Worm (Caenorhabditis elegans): ENCODE data around the gene mcm-10.
A peak's percentile ranks its signal among the peaks of the same experiment; 100 is the strongest.

mcm-10 gene

ce11 chrIII:11352840-11353239, 35.5 kb downstream of the mcm-10 start (continued):
- TF ChIP-seq unc-86 (tag; optimal IDR thresholded peaks at IDR 0.05) (no peak), ceh-63 (GFP tag; optimal IDR thresholded peaks at IDR 0.05) (no peak), blmp-1 (tag; optimal IDR thresholded peaks at IDR 0.05) (no peak), dpl-1 (GFP tag; optimal IDR thresholded peaks at IDR 0.05) (peak in 1 of 3 experiments; percentile 7), elt-2 (tag; optimal IDR thresholded peaks at IDR 0.05) (peak; percentile 11), hlh-4 (tag; optimal IDR thresholded peaks at IDR 0.05) (no peak), swsn-7 (tag; optimal IDR thresholded peaks at IDR 0.05) (no peak), lin-14 (GFP tag; optimal IDR thresholded peaks at IDR 0.05) (peak; percentile 23), snu-23 (GFP tag; optimal IDR thresholded peaks at IDR 0.05) (peak; percentile 52), fkh-4 (tag; optimal IDR thresholded peaks at IDR 0.05; ENCODE audit: borderline replicate concordance) (no peak), unc-130 (tag; optimal IDR thresholded peaks at IDR 0.05) (peak; percentile 8), hlh-17 (GFP tag; optimal IDR thresholded peaks at IDR 0.05; ENCODE audit: borderline replicate concordance) (no peak), nhr-19 (GFP tag; conservative IDR thresholded peaks at IDR 0.05) (peak; percentile 45), zag-1 (tag; optimal IDR thresholded peaks at IDR 0.05) (no peak), ztf-11 (tag; optimal IDR thresholded peaks at IDR 0.05) (no peak)

- TF ChIP-seq nhr-47 (tag; optimal IDR thresholded peaks at IDR 0.05): peak; percentile 34
- no peak for TF ChIP-seq hlh-17 (GFP tag; optimal IDR thresholded peaks at IDR 0.05; ENCODE audit: borderline replicate concordance)
- TF ChIP-seq rnt-1 (tag; optimal IDR thresholded peaks at IDR 0.05): peak; percentile 83
- TF ChIP-seq xbp-1 (tag; optimal IDR thresholded peaks at IDR 0.05): peak; percentile 18
- TF ChIP-seq irx-1 (tag; optimal IDR thresholded peaks at IDR 0.05): peak; percentile 16
- no peak for TF ChIP-seq fos-1 (tag; optimal IDR thresholded peaks at IDR 0.05)
- TF ChIP-seq lsy-2 (tag; optimal IDR thresholded peaks at IDR 0.05): peak in 1 of 2 experiments; percentile 20
- TF ChIP-seq hpl-2 (GFP tag; optimal IDR thresholded peaks at IDR 0.05): peak; percentile 11
- no peak for TF ChIP-seq elt-2 (tag; optimal IDR thresholded peaks at IDR 0.05)
- peak; percentile 17 for TF ChIP-seq C16A3.4 (tag; optimal IDR thresholded peaks at IDR 0.05)
- TF ChIP-seq dsc-1 (tag; optimal IDR thresholded peaks at IDR 0.05): peak; percentile 19
- peak; percentile 26 for TF ChIP-seq nhr-20 (tag; optimal IDR thresholded peaks at IDR 0.05)
- peak; percentile 20 for TF ChIP-seq fkh-8 (tag; optimal IDR thresholded peaks at IDR 0.05)
- TF ChIP-seq mef-2 (tag; optimal IDR thresholded peaks at IDR 0.05): no peak
- peak; percentile 30 for TF ChIP-seq nhr-90 (tag; optimal IDR thresholded peaks at IDR 0.05; ENCODE audit: poor library complexity)
- TF ChIP-seq lin-35 (GFP tag; optimal IDR thresholded peaks at IDR 0.05): peak in 1 of 2 experiments; percentile 44
- no peak for TF ChIP-seq grh-1 (GFP tag; IDR thresholded peaks at IDR 0.05)
- peak; percentile 47 for TF ChIP-seq nhr-71 (tag; optimal IDR thresholded peaks at IDR 0.05)
- TF ChIP-seq tbx-2 (tag; optimal IDR thresholded peaks at IDR 0.05): peak; percentile 4
- no peak for TF ChIP-seq unc-98 (GFP tag; IDR thresholded peaks at IDR 0.05)
- peak; percentile 28 for TF ChIP-seq snu-23 (GFP tag; optimal IDR thresholded peaks at IDR 0.05)
- no peak for TF ChIP-seq F16B12.6 (tag; optimal IDR thresholded peaks at IDR 0.05)
- peak; percentile 22; the same call in 1 of the 2 replicates for TF ChIP-seq nhr-19 (GFP tag; conservative IDR thresholded peaks at IDR 0.05)
- TF ChIP-seq dpl-1 (GFP tag; optimal IDR thresholded peaks at IDR 0.05): peak in 1 of 3 experiments; percentile 33
- TF ChIP-seq skn-1 (tag; optimal IDR thresholded peaks at IDR 0.05): peak; percentile 19
- TF ChIP-seq efl-1 (optimal IDR thresholded peaks at IDR 0.05): peak in 1 of 2 experiments; percentile 35
- peak in 1 of 2 experiments; percentile 83 for TF ChIP-seq efl-1 (GFP tag; optimal IDR thresholded peaks at IDR 0.05 in 1 of 2)
- TF ChIP-seq unc-30 (tag; optimal IDR thresholded peaks at IDR 0.05): no peak
- no peak for TF ChIP-seq pag-3 (tag; optimal IDR thresholded peaks at IDR 0.05; ENCODE audit: borderline replicate concordance, insufficient read depth)
- TF ChIP-seq lin-14 (GFP tag; optimal IDR thresholded peaks at IDR 0.05): peak; percentile 65
Observed at ce11 chrIII:11353499-11353898, 36.1 kb downstream of the mcm-10 start.

DNA sequence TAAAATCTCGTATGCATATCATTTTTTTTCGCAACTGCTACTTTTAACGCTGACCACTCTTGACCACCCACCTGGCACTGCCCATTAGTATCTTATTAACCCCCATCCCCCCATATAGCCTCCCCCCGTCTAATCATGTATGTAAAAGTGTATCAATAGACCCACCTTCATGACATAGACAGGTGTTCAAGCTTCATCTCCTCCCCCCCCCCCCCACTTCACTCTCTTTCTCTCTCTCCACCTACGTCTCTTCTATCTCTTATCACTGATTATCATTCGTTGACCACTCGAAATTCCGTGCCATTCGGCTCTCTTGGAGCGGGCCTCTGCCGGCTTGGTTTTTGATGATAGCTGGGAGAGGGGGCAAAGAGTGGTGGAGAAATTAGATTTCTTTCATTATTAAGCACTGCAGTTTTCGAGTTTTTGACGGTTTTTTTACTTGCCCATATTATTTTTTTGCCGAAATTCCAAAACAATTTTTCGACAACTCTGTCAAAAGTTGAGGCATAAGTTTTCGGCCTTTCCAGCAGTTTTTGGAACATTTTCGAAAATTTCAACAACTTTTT, 38.5 kb downstream of the mcm-10 start:
- no peak for TF ChIP-seq efl-1 (optimal IDR thresholded peaks at IDR 0.05)
- TF ChIP-seq efl-1 (GFP tag; optimal IDR thresholded peaks at IDR 0.05 in 1 of 2): peak in 1 of 2 experiments; percentile 92
- no peak for TF ChIP-seq mep-1 (tag; optimal IDR thresholded peaks at IDR 0.05)
- TF ChIP-seq grh-1 (GFP tag; IDR thresholded peaks at IDR 0.05): no peak
- peak; percentile 53 for TF ChIP-seq lin-14 (GFP tag; optimal IDR thresholded peaks at IDR 0.05)
- TF ChIP-seq pag-3 (tag; optimal IDR thresholded peaks at IDR 0.05; ENCODE audit: borderline replicate concordance, insufficient read depth): peak; percentile 52
- peak; percentile 36 for TF ChIP-seq rnt-1 (tag; optimal IDR thresholded peaks at IDR 0.05)
- TF ChIP-seq ceh-82 (tag; optimal IDR thresholded peaks at IDR 0.05): no peak

Data from whole organism, L1 larva.